Worm (Caenorhabditis elegans) whole organism, L3 larva: ENCODE measurements around the gene spon-1.

ENCODE experiments used
- R02D3.7 ChIP-seq: fragments of 150-350 bp; optimal IDR thresholded peaks from 2 replicates; lab custom pipeline; 2014; ENCODE audit warnings: missing biosample characterization, missing genetic modification characterization
- ZK546.5 ChIP-seq: sonication (generic microtip); optimal IDR thresholded peaks from 2 replicates; lab custom pipeline; 2017; ENCODE audit warnings: missing biosample characterization, missing genetic modification characterization
- aly-2 ChIP-seq: fragments of 150-350 bp; optimal IDR thresholded peaks from 2 replicates; lab custom pipeline; 2014; ENCODE audit warnings: missing biosample characterization, missing genetic modification characterization
- ama-1 ChIP-seq: fragments of 150-350 bp; optimal IDR thresholded peaks from 2 replicates; lab custom pipeline; 2018
- ceh-16 ChIP-seq: sonication (generic microtip); optimal IDR thresholded peaks from 2 replicates; lab custom pipeline; 2017; ENCODE audit warnings: missing biosample characterization, missing genetic modification characterization
- ceh-28 ChIP-seq: fragments of 150-350 bp; optimal IDR thresholded peaks from 2 replicates; lab custom pipeline; 2014; ENCODE audit warnings: missing biosample characterization, missing genetic modification reagents, missing genetic modification characterization
- ceh-82 ChIP-seq: fragments of 150-350 bp; optimal IDR thresholded peaks from 2 replicates; lab custom pipeline; 2014; ENCODE audit warnings: missing biosample characterization, missing genetic modification characterization
- ceh-9 ChIP-seq: sonication (generic microtip); optimal IDR thresholded peaks from 2 replicates; lab custom pipeline; 2018; ENCODE audit warnings: missing biosample characterization, missing genetic modification characterization
- daf-12 ChIP-seq: fragments of 150-350 bp; optimal IDR thresholded peaks from 2 replicates; lab custom pipeline; 2014; ENCODE audit warnings: missing biosample characterization, missing genetic modification reagents, missing genetic modification characterization
- egl-27 ChIP-seq: sonication (generic microtip); optimal IDR thresholded peaks from 4 replicates; lab custom pipeline; 2017; ENCODE audit warnings: missing biosample characterization, missing genetic modification reagents, missing genetic modification characterization
- egl-5 ChIP-seq: fragments of 150-350 bp; optimal IDR thresholded peaks from 2 replicates; lab custom pipeline; 2017; ENCODE audit warnings: missing biosample characterization, missing genetic modification reagents, missing genetic modification characterization, inconsistent platforms
- elt-1 ChIP-seq: fragments of 150-350 bp; optimal IDR thresholded peaks from 2 replicates; lab custom pipeline; 2014; ENCODE audit warnings: missing biosample characterization, missing genetic modification characterization
- elt-2 ChIP-seq: sonication (generic microtip); optimal IDR thresholded peaks from 2 replicates; lab custom pipeline; 2016; ENCODE audit warnings: missing genetic modification reagents, mild to moderate bottlenecking, missing genetic modification characterization, missing compliant biosample characterization
- elt-3 ChIP-seq, 3 experiments: fragments of 150-350 bp in 1 of 3; sonication (generic microtip) in 2 of 3; optimal IDR thresholded peaks; 2 replicates in 2 of 3; 4 replicates in 1 of 3; lab custom pipeline; 2014 to 2017; ENCODE audit warnings: missing biosample characterization in 3 of 3, missing genetic modification characterization in 3 of 3
- eor-1 ChIP-seq, 2 experiments: fragments of 150-350 bp; optimal IDR thresholded peaks; 2 replicates each; lab custom pipeline; 2014 to 2018; ENCODE audit warnings: missing biosample characterization in 2 of 2, missing genetic modification characterization in 2 of 2
- fkh-10 ChIP-seq: sonication (generic microtip); optimal IDR thresholded peaks from 2 replicates; lab custom pipeline; 2017; ENCODE audit warnings: missing biosample characterization, missing genetic modification reagents, missing genetic modification characterization
- fkh-2 ChIP-seq: fragments of 150-350 bp; optimal IDR thresholded peaks from 2 replicates; lab custom pipeline; 2014; ENCODE audit warnings: missing biosample characterization, missing genetic modification reagents, missing genetic modification characterization
- fos-1 ChIP-seq: fragments of 150-350 bp; optimal IDR thresholded peaks from 2 replicates; lab custom pipeline; 2014; ENCODE audit warnings: missing biosample characterization, missing genetic modification characterization
- hmg-11 ChIP-seq: sonication (generic microtip); optimal IDR thresholded peaks from 2 replicates; lab custom pipeline; 2016; ENCODE audit warnings: missing genetic modification characterization, missing compliant biosample characterization
- jun-1 ChIP-seq: fragments of 150-350 bp; optimal IDR thresholded peaks from 2 replicates; lab custom pipeline; 2014; ENCODE audit warnings: missing biosample characterization, missing genetic modification reagents, missing genetic modification characterization
- lin-15B ChIP-seq: fragments of 150-350 bp; optimal IDR thresholded peaks from 2 replicates; lab custom pipeline; 2014; ENCODE audit warnings: missing biosample characterization, missing genetic modification characterization
- lin-39 ChIP-seq: fragments of 150-350 bp; optimal IDR thresholded peaks from 2 replicates; lab custom pipeline; 2018; ENCODE audit warnings: missing biosample characterization, missing genetic modification reagents, missing genetic modification characterization
- lsy-12 ChIP-seq: sonication (generic microtip); optimal IDR thresholded peaks from 2 replicates; lab custom pipeline; 2016; ENCODE audit warnings: mild to moderate bottlenecking, missing genetic modification characterization, missing compliant biosample characterization
- mdl-1 ChIP-seq: fragments of 150-350 bp; optimal IDR thresholded peaks from 2 replicates; lab custom pipeline; 2014; ENCODE audit warnings: missing biosample characterization, missing genetic modification characterization
- mml-1 ChIP-seq: fragments of 150-350 bp; sonication (generic microtip); optimal IDR thresholded peaks from 3 replicates; lab custom pipeline; 2014; ENCODE audit warnings: missing biosample characterization, missing genetic modification characterization
- nfya-1 ChIP-seq: sonication (generic microtip); optimal IDR thresholded peaks from 2 replicates; lab custom pipeline; 2017; ENCODE audit warnings: missing genetic modification characterization, mild to moderate bottlenecking, missing compliant biosample characterization, antibody characterized with exemption, moderate library complexity; ENCODE audit not compliant: insufficient read depth
- nhr-11 ChIP-seq: fragments of 150-350 bp; optimal IDR thresholded peaks from 2 replicates; lab custom pipeline; 2014; ENCODE audit warnings: missing biosample characterization, missing genetic modification characterization
- nhr-12 ChIP-seq: fragments of 150-350 bp; optimal IDR thresholded peaks from 2 replicates; lab custom pipeline; 2014; ENCODE audit warnings: missing biosample characterization, missing genetic modification characterization
- nhr-23 ChIP-seq: fragments of 150-350 bp; optimal IDR thresholded peaks from 2 replicates; lab custom pipeline; 2014; ENCODE audit warnings: missing biosample characterization, missing genetic modification reagents, missing genetic modification characterization
- nhr-237 ChIP-seq: fragments of 150-350 bp; optimal IDR thresholded peaks from 2 replicates; lab custom pipeline; 2014; ENCODE audit warnings: missing biosample characterization, missing genetic modification characterization
- nhr-25 ChIP-seq: sonication (generic microtip); optimal IDR thresholded peaks from 2 replicates; lab custom pipeline; 2017; ENCODE audit warnings: missing biosample characterization, missing genetic modification characterization
- nhr-28 ChIP-seq: fragments of 150-350 bp; optimal IDR thresholded peaks from 2 replicates; lab custom pipeline; 2014; ENCODE audit warnings: missing biosample characterization, missing genetic modification characterization
- nhr-43 ChIP-seq: sonication (generic microtip); optimal IDR thresholded peaks from 2 replicates; lab custom pipeline; 2016; ENCODE audit warnings: mild to moderate bottlenecking, missing genetic modification characterization, missing compliant biosample characterization; ENCODE audit not compliant: poor library complexity, severe bottlenecking
- nhr-67 ChIP-seq: fragments of 150-350 bp; optimal IDR thresholded peaks from 2 replicates; lab custom pipeline; 2014; ENCODE audit warnings: missing biosample characterization, missing genetic modification characterization
- nhr-76 ChIP-seq: fragments of 150-350 bp; sonication (generic microtip); optimal IDR thresholded peaks from 5 replicates; lab custom pipeline; 2014; ENCODE audit warnings: missing biosample characterization, missing genetic modification characterization
- nhr-77 ChIP-seq: fragments of 150-350 bp; optimal IDR thresholded peaks from 2 replicates; lab custom pipeline; 2014; ENCODE audit warnings: missing biosample characterization, missing genetic modification characterization
- pha-4 ChIP-seq: fragments of 150-350 bp; optimal IDR thresholded peaks from 2 replicates; lab custom pipeline; 2014; ENCODE audit warnings: missing biosample characterization, missing genetic modification reagents, missing genetic modification characterization
- pqm-1 ChIP-seq: fragments of 150-350 bp; optimal IDR thresholded peaks from 2 replicates; lab custom pipeline; 2017; ENCODE audit warnings: missing biosample characterization, missing genetic modification characterization, inconsistent platforms
- sea-2 ChIP-seq: fragments of 150-350 bp; sonication (generic microtip); optimal IDR thresholded peaks from 4 replicates; lab custom pipeline; 2014; ENCODE audit warnings: missing biosample characterization, missing genetic modification reagents, missing genetic modification characterization
- skn-1 ChIP-seq: fragments of 150-350 bp; optimal IDR thresholded peaks from 2 replicates; lab custom pipeline; 2014; ENCODE audit warnings: missing biosample characterization, missing genetic modification characterization
- snpc-4 ChIP-seq: fragments of 150-350 bp; optimal IDR thresholded peaks from 2 replicates; lab custom pipeline; 2014; ENCODE audit warnings: missing biosample characterization, missing genetic modification characterization
- tbx-2 ChIP-seq: sonication (generic microtip); optimal IDR thresholded peaks from 2 replicates; lab custom pipeline; 2016; ENCODE audit warnings: mild to moderate bottlenecking, missing genetic modification characterization, missing compliant biosample characterization
- unc-39 ChIP-seq: sonication (generic microtip); optimal IDR thresholded peaks from 4 replicates; lab custom pipeline; 2017; ENCODE audit warnings: missing biosample characterization, missing genetic modification characterization
- unc-62 ChIP-seq: fragments of 150-350 bp; sonication (generic microtip); optimal IDR thresholded peaks from 4 replicates; lab custom pipeline; 2014; ENCODE audit warnings: missing biosample characterization, missing genetic modification reagents, missing genetic modification characterization
- zag-1 ChIP-seq: fragments of 150-350 bp; optimal IDR thresholded peaks from 2 replicates; lab custom pipeline; 2014; ENCODE audit warnings: missing biosample characterization, missing genetic modification characterization
- ztf-11 ChIP-seq: fragments of 150-350 bp; optimal IDR thresholded peaks from 2 replicates; lab custom pipeline; 2014; ENCODE audit warnings: missing biosample characterization, missing genetic modification characterization
- ztf-4 ChIP-seq: fragments of 150-350 bp; optimal IDR thresholded peaks from 2 replicates; lab custom pipeline; 2014; ENCODE audit warnings: missing biosample characterization, missing genetic modification characterization

The spon-1 gene

ce11 chrII:7102288-7102687, 14.1 kb upstream of the spon-1 start:
- TF ChIP-seq jun-1 = no peak
- peak; percentile 2 for TF ChIP-seq nhr-25
- TF ChIP-seq lin-15B (tag; lab: Kevin White, UChicago) = peak; percentile 6

ce11 chrII:7103111-7103510, 13.2 kb upstream of the spon-1 start:
- TF ChIP-seq fos-1 (tag; lab: Kevin White, UChicago) = no peak

- TF ChIP-seq hmg-11 (tag; lab: Kevin White, UChicago) (peak; percentile 24), zag-1 (tag; lab: Kevin White, UChicago) (no peak), pha-4 (peak; percentile 98), nhr-12 (tag; lab: Kevin White, UChicago) (no peak), lin-39 (tag; lab: Kevin White, UChicago) (peak; percentile 84), nhr-23 (peak; percentile 93), ceh-9 (tag; lab: Kevin White, UChicago) (no peak), fkh-10 (GFP tag; lab: Kevin White, UChicago) (peak; percentile 39), nhr-43 (peak; percentile 52), fos-1 (tag; lab: Kevin White, UChicago) (no peak), ceh-82 (no peak), nhr-77 (no peak), unc-62 (GFP tag; lab: Kevin White, UChicago) (no peak), mdl-1 (tag; lab: Kevin White, UChicago) (no peak), mml-1 (tag; lab: Kevin White, UChicago) (no peak), ztf-4 (tag; lab: Kevin White, UChicago) (no peak), elt-3 (tag; optimal IDR thresholded peaks at IDR 0.05; lab: Kevin White, UChicago) (no peak), ztf-11 (tag; lab: Kevin White, UChicago) (no peak), nhr-67 (tag; lab: Kevin White, UChicago) (no peak), lsy-12 (tag; lab: Kevin White, UChicago) (peak; percentile 21), ceh-28 (tag; lab: Kevin White, UChicago) (peak; percentile 38), nhr-25 (peak; percentile 90), fkh-2 (tag; lab: Kevin White, UChicago) (no peak), sea-2 (no peak), elt-2 (tag; lab: Kevin White, UChicago) (peak; percentile 41), nhr-28 (tag; lab: Kevin White, UChicago) (no peak), lin-15B (tag; lab: Kevin White, UChicago) (peak; percentile 100), unc-39 (tag; lab: Kevin White, UChicago) (no peak), R02D3.7 (tag; lab: Kevin White, UChicago) (peak; percentile 79), egl-5 (peak; percentile 86), jun-1 (peak; percentile 68), tbx-2 (tag; lab: Kevin White, UChicago) (no peak), pqm-1 (tag; lab: Kevin White, UChicago) (peak; percentile 73), nhr-237 (tag; lab: Kevin White, UChicago) (no peak), nfya-1 (peak; percentile 97), elt-1 (tag; lab: Kevin White, UChicago) (no peak), aly-2 (tag; lab: Kevin White, UChicago) (no peak), ZK546.5 (tag; lab: Kevin White, UChicago) (peak; percentile 81), egl-27 (tag; lab: Kevin White, UChicago) (no peak), nhr-11 (tag; lab: Kevin White, UChicago) (peak; percentile 25), ceh-16 (tag; lab: Kevin White, UChicago) (no peak), skn-1 (tag; lab: Kevin White, UChicago) (peak; percentile 36), nhr-76 (peak; percentile 16), snpc-4 (tag; lab: Kevin White, UChicago) (no peak), eor-1 (tag; optimal IDR thresholded peaks at IDR 0.05; lab: Kevin White, UChicago) (no peak), ama-1 (lab: Kevin White, UChicago) (peak; percentile 46), daf-12 (tag; lab: Kevin White, UChicago) (no peak)
- TF ChIP-seq, all 47 proteins: peak for 21
These were observed 11.4 kb upstream of the spon-1 start, which contains the start of the genes farl-11 and rpl-33 for ce11 chrII:7104794-7105613. Gene farl-11 (minus strand): TSS chrII:7105035. Gene rpl-33 (plus strand): TSS chrII:7105563.
